Fruit fly (Drosophila melanogaster) whole organism, adult: ENCODE measurements around the gene CG3740.

ENCODE experiments used
- CG11617 ChIP-seq: fragments of 200-800 bp; sonication (Bioruptor generic); optimal IDR thresholded peaks from 2 replicates; lab custom pipeline; 2017; ENCODE audit warnings: mild to moderate bottlenecking, missing biosample characterization, missing genetic modification reagents, missing genetic modification characterization
- CG33017 ChIP-seq: fragments of 200-800 bp; sonication (Bioruptor generic); optimal IDR thresholded peaks from 2 replicates; lab custom pipeline; 2018; ENCODE audit warnings: missing biosample characterization, mild to moderate bottlenecking, missing genetic modification characterization, moderate library complexity
- CG5204 ChIP-seq: fragments of 200-800 bp; sonication (Bioruptor generic); optimal IDR thresholded peaks from 2 replicates; lab custom pipeline; 2016; ENCODE audit warnings: missing biosample characterization, missing genetic modification characterization
- CG7045 ChIP-seq: fragments of 200-800 bp; sonication (Bioruptor generic); optimal IDR thresholded peaks from 2 replicates; lab custom pipeline; 2017; ENCODE audit warnings: missing biosample characterization, mild to moderate bottlenecking, missing genetic modification characterization
- CG7101 ChIP-seq: fragments of 200-800 bp; sonication (Bioruptor generic); optimal IDR thresholded peaks from 2 replicates; lab custom pipeline; 2018; ENCODE audit warnings: missing biosample characterization, mild to moderate bottlenecking, missing genetic modification characterization, moderate library complexity
- Clk ChIP-seq: fragments of 200-800 bp; sonication (Bioruptor generic); optimal IDR thresholded peaks from 2 replicates; lab custom pipeline; 2017; ENCODE audit warnings: missing biosample characterization, missing genetic modification characterization
- Hr96 ChIP-seq: fragments of 200-800 bp; sonication (Bioruptor generic); optimal IDR thresholded peaks from 2 replicates; lab custom pipeline; 2016; ENCODE audit warnings: missing biosample characterization, missing genetic modification characterization
- bab1 ChIP-seq: fragments of 200-800 bp; sonication (Bioruptor generic); optimal IDR thresholded peaks from 3 replicates; lab custom pipeline; 2019; ENCODE audit warnings: missing biosample characterization, mild to moderate bottlenecking, missing genetic modification characterization, moderate library complexity
- cnc ChIP-seq, 2 experiments: fragments of >200 bp; optimal IDR thresholded peaks; 2 replicates each; lab custom pipeline; 2017
- kay ChIP-seq: fragments of 200-800 bp; sonication (Bioruptor generic); peaks from one replicate; lab custom pipeline; 2016; ENCODE audit warnings: missing biosample characterization, missing genetic modification characterization, borderline replicate concordance
- pad ChIP-seq: fragments of 200-800 bp; sonication (Bioruptor generic); optimal IDR thresholded peaks from 3 replicates; lab custom pipeline; 2017; ENCODE audit warnings: missing biosample characterization, missing genetic modification characterization, mild to moderate bottlenecking, moderate library complexity, missing genetic modification reagents
- tj ChIP-seq: fragments of 200-800 bp; sonication (Bioruptor generic); optimal IDR thresholded peaks from 3 replicates; lab custom pipeline; 2017; ENCODE audit warnings: missing biosample characterization, mild to moderate bottlenecking, missing genetic modification characterization, moderate library complexity

DNA sequence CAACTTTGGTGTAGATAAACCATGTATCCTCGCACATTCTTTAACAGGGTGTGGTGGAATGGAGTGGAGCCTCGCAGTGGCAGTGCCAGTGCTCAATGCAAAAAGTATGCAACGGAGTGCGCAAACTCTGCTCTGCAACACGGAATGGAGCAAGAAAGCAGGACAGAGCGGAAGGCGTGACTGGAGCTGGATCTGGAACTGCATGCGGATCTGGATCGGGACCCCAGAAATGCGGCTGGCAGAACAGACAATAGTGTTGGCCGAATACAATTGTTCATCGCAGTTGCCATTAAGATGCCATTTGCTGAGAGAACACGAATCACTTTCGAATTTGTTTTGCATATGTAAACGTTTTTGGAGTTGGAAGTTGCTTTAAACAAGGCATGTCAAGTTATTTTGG is 22.4 kb upstream of the CG3740 start:
- TF ChIP-seq CG7101 (tag; lab: Kevin White, UChicago) (no peak), Hr96 (no peak), CG33017 (tag; lab: Kevin White, UChicago) (no peak), CG5204 (GFP tag; lab: Kevin White, UChicago) (no peak), pad (GFP tag; lab: Kevin White, UChicago) (no peak), Clk (GFP tag; lab: Kevin White, UChicago) (no peak), bab1 (GFP tag; lab: Kevin White, UChicago) (no peak), cnc (optimal IDR thresholded peaks at IDR 0.05; lab: Kevin White, UChicago) (no peak), kay (no peak), CG7045 (GFP tag; lab: Kevin White, UChicago) (no peak), tj (GFP tag; lab: Kevin White, UChicago) (no peak), CG11617 (GFP tag; lab: Kevin White, UChicago) (no peak)
